Fruit fly (Drosophila melanogaster) S2 (cell line): ENCODE results near the gene hoip.
A peak's percentile ranks its signal among the peaks of the same experiment; 100 is the strongest.

Experiments used
- CG8478 ChIP-seq: fragments of >200 bp; optimal IDR thresholded peaks from 2 replicates; lab custom pipeline; 2018
- CTCF ChIP-seq, 2 experiments: fragments of >200 bp; optimal IDR thresholded peaks; 2 replicates each; lab custom pipeline; 2018

hoip gene

dm6 chr2L:9707514-9708094 is 8.0 kb downstream of the hoip start:
- TF ChIP-seq CG8478 (no peak), CTCF (optimal IDR thresholded peaks at IDR 0.05; lab: Kevin White, UChicago) (no peak)

- peak; percentile 26 to 49 for TF ChIP-seq CTCF (optimal IDR thresholded peaks at IDR 0.05; lab: Kevin White, UChicago)
- TF ChIP-seq CG8478 = no peak
These were observed 11.6 kb downstream of the hoip start, which contains the start of gene CG4364 for dm6 chr2L:9711107-9711585. Gene CG4364 (minus strand): TSS chr2L:9711271.

DNA sequence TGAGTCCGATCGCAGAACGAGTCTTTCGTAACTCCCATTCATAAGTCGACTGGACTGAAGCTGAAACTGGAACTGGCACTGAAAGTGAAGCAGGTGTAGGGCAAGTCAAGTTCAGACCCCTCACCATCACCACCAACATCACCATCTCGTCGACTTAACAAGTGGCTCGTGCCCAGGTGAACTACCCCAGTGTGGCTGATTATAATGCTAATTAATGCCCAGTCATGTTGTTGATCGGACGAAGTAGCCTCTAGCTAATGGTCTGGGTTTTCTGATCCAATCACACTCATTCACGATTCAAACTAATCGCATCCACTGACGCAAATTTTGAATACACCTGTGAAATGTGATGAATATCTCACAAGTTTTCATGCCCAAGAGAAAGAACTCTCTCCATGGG is 29.2 kb downstream of the hoip start:
- TF ChIP-seq CTCF (optimal IDR thresholded peaks at IDR 0.05; lab: Kevin White, UChicago) (no peak), CG8478 (no peak)

dm6 chr2L:9729618-9730284 is 30.2 kb downstream of the hoip start, which contains the start of gene CG13116:
Gene CG13116 (plus strand): TSS chr2L:9729940.
- TF ChIP-seq CTCF (optimal IDR thresholded peaks at IDR 0.05; lab: Kevin White, UChicago) (no peak), CG8478 (no peak)

dm6 chr2L:9731269-9731668 is 31.7 kb downstream of the hoip start:
- no peak for TF ChIP-seq CG8478
- peak; percentile 75 to 88 for TF ChIP-seq CTCF (optimal IDR thresholded peaks at IDR 0.05; lab: Kevin White, UChicago)

- no peak for TF ChIP-seq CG8478
- TF ChIP-seq CTCF (optimal IDR thresholded peaks at IDR 0.05; lab: Kevin White, UChicago) = no peak
These were observed 34.5 kb downstream of the hoip start for dm6 chr2L:9734134-9734533.

dm6 chr2L:9736000-9736695 is 36.6 kb downstream of the hoip start, which contains the start of gene CG13117:
Gene CG13117 (plus strand): TSS chr2L:9736645.
- TF ChIP-seq CG8478 = no peak
- TF ChIP-seq CTCF (optimal IDR thresholded peaks at IDR 0.05; lab: Kevin White, UChicago) = no peak

- no peak for TF ChIP-seq CTCF (optimal IDR thresholded peaks at IDR 0.05; lab: Kevin White, UChicago)
These were observed 37.8 kb downstream of the hoip start for dm6 chr2L:9737360-9737759.

DNA sequence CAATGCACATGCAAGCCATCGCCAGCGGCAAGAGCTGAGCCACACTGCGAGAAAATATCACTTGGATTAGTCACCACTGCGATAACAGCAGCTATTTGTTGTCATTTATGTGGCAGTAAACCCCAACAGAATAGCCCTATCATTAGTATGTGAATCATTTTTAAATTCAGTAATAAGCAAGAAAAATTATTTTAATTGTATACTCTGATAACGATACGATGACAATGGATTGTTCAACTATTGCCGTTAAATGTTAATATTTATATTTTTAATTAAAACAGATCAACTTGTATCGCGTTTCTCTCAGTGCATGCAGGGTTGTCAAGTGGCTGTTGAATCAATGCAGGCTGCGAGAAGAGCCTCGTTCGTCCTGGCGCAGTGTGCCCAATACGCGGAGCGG is 38.2 kb downstream of the hoip start:
- TF ChIP-seq CG8478 (no peak), CTCF (optimal IDR thresholded peaks at IDR 0.05; lab: Kevin White, UChicago) (no peak)

dm6 chr2L:9739685-9740084 is 40.1 kb downstream of the hoip start:
- TF ChIP-seq CG8478 (no peak), CTCF (optimal IDR thresholded peaks at IDR 0.05; lab: Kevin White, UChicago) (no peak)

DNA sequence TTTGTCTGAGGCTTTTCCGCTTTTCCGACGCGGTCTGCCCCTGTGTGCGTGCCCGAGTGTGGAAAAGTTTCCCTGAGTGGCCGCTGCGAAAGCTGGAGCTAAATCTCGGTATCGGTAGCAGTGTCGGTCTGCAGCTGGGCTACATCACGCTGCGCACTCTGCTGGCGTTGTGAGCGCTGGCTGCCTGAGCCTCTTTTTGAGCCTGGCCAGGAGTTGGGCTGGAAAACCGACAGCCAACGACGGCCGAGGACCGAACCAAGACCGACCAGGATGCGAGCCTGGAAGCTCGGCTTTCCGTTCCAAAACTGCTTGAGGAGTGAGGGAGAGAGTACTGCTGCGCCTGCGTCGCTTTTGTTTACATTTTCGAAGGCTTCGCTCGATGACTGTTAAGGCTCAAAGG is 44.2 kb downstream of the hoip start:
- no peak for TF ChIP-seq CTCF (optimal IDR thresholded peaks at IDR 0.05; lab: Kevin White, UChicago)
- no peak for TF ChIP-seq CG8478

dm6 chr2L:9744634-9745033 is 45.0 kb downstream of the hoip start:
- no peak for TF ChIP-seq CTCF (optimal IDR thresholded peaks at IDR 0.05; lab: Kevin White, UChicago)
- TF ChIP-seq CG8478 = no peak

DNA sequence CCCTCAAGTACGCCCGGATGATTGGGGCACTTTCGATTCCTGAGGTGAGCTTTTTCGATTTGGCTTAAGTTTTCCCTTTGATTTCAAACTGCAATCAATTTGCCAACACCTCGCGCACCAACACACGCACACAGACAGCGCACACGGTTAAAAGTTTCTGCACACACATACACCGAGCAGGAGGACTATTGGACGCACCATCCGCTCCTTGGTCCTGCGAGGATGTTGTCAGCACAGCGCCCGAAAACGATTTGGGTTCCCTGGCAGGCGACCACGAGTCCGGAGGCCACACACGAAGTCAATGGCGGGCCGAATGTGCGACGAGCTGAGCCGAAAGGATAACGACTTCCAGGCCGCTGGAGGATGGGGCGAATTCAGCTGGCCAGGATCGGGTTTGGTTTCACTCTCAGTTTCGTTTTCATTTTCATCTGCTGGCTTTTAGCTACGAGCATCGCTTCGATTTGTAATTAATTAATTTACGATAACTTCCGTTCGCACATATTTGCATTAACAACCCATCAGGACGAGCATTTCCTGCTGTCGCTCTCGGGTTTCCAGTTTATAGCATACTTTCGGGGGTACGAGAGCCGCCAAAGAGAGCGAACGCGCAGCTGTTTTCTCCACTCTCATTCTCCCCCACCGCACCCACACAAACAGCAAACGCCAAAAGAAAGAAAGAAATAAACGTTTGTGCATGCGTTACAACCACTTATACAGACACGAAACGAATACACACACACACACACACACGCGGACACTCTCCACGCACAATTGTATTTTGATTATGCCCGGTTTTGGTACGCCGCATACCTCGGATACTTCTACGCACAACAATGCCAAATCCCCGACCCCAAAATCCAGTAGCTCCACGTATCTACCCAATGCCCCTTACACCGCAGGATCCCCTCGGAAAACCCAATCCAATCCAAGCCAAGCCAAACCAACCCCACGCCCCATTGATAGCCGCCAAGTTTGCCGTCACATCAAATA is 46.9 kb downstream of the hoip start, which contains the start of gene Nckx30C:
TSS of gene Nckx30C (minus strand) at position 260 of the 990 bp plus-strand sequence.
- TF ChIP-seq CTCF (optimal IDR thresholded peaks at IDR 0.05; lab: Kevin White, UChicago) (no peak), CG8478 (no peak)

- no peak for TF ChIP-seq CG8478
- TF ChIP-seq CTCF (optimal IDR thresholded peaks at IDR 0.05; lab: Kevin White, UChicago) = no peak
These were observed 50.2 kb downstream of the hoip start, which contains the start of gene Cyp4e3 for dm6 chr2L:9749745-9750144. Gene Cyp4e3 (minus strand): TSS chr2L:9750071.
